Worm (Caenorhabditis elegans) whole organism, L4/young adult: ENCODE results near the gene ifa-4.

Experiments used
- W03F9.2 ChIP-seq: fragments of 150-350 bp; optimal IDR thresholded peaks from 2 replicates; lab custom pipeline; 2014; ENCODE audit warnings: missing biosample characterization, missing genetic modification characterization
- dao-5 ChIP-seq: sonication (generic microtip); optimal IDR thresholded peaks from 2 replicates; lab custom pipeline; 2016; ENCODE audit warnings: missing genotype, missing genetic modification characterization, moderate library complexity, missing compliant biosample characterization
- him-1 ChIP-seq: sonication (generic microtip); optimal IDR thresholded peaks from 2 replicates; lab custom pipeline; 2016; ENCODE audit warnings: missing genotype, missing genetic modification reagents, missing genetic modification characterization, missing compliant biosample characterization

ifa-4 gene

DNA sequence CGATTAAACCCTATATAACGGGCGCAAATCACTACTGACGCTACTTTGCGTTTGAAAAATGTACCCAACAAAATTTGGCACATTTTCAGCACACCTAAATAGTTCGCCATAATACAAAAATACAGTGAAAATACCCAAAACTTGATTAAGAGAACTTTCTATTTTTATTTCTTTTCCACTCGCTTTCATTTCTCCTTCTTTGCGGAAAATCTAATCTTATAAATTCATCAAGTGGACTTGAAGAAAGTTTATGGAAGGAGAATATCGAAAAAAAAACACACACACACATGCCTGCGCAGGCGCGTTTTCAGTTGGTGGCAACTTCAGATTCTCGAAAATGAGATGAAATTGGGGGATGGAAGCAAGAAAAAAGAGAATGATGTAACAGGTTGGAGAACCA lies 40.5 kb downstream of the ifa-4 start:
- TF ChIP-seq him-1 (tag; lab: Kevin White, UChicago) (no peak), dao-5 (no peak), W03F9.2 (tag; lab: Kevin White, UChicago) (no peak)

ce11 chrX:4872758-4873157 lies 43.0 kb downstream of the ifa-4 start:
- TF ChIP-seq W03F9.2 (tag; lab: Kevin White, UChicago) = no peak
- no peak for TF ChIP-seq dao-5
- TF ChIP-seq him-1 (tag; lab: Kevin White, UChicago) = no peak

ce11 chrX:4870683-4871082 lies 45.1 kb downstream of the ifa-4 start:
- no peak for TF ChIP-seq dao-5
- no peak for TF ChIP-seq him-1 (tag; lab: Kevin White, UChicago)
- TF ChIP-seq W03F9.2 (tag; lab: Kevin White, UChicago) = no peak

ce11 chrX:4869627-4870026 lies 46.2 kb downstream of the ifa-4 start:
- TF ChIP-seq W03F9.2 (tag; lab: Kevin White, UChicago) = no peak
- no peak for TF ChIP-seq dao-5
- TF ChIP-seq him-1 (tag; lab: Kevin White, UChicago) = no peak

ce11 chrX:4865798-4866197 lies 50.0 kb downstream of the ifa-4 start, which contains the start of gene ntc-1:
Gene ntc-1, plus strand, starts transcription at chrX:4866098.
- TF ChIP-seq dao-5 (no peak), W03F9.2 (tag; lab: Kevin White, UChicago) (no peak), him-1 (tag; lab: Kevin White, UChicago) (no peak)

DNA sequence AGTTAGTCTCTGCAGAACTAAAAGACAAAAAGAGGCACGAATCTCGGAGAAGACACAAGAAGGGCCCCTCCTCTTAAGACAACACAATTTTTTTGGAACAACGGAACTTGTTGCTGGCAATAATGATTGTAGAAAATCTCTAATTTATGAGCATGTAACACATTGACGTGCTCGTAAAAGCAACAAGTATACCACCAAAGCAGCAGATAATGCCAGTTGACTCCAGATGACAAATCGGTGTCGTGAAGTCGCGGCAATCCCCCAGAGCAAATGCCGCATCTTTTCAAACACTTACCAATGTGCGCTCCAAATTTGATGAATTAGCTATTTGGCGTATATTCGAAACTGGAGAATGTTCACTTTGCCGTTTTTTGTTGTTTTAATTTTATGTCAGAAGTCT lies 51.6 kb downstream of the ifa-4 start:
- TF ChIP-seq him-1 (tag; lab: Kevin White, UChicago) (no peak), W03F9.2 (tag; lab: Kevin White, UChicago) (no peak), dao-5 (no peak)
